Fruit fly (Drosophila melanogaster) whole organism, pupa: ENCODE results near the gene CG46465.

ENCODE experiments used
- EcR ChIP-seq: fragments of 200-800 bp; sonication (Bioruptor generic); optimal IDR thresholded peaks from 3 replicates; lab custom pipeline; 2019; ENCODE audit warnings: missing biosample characterization, missing genetic modification characterization, mild to moderate bottlenecking, moderate library complexity, missing genetic modification reagents
- Pif1B ChIP-seq: fragments of 200-800 bp; sonication (Bioruptor generic); optimal IDR thresholded peaks from 3 replicates; lab custom pipeline; 2016; ENCODE audit warnings: missing biosample characterization, missing genetic modification characterization

DNA sequence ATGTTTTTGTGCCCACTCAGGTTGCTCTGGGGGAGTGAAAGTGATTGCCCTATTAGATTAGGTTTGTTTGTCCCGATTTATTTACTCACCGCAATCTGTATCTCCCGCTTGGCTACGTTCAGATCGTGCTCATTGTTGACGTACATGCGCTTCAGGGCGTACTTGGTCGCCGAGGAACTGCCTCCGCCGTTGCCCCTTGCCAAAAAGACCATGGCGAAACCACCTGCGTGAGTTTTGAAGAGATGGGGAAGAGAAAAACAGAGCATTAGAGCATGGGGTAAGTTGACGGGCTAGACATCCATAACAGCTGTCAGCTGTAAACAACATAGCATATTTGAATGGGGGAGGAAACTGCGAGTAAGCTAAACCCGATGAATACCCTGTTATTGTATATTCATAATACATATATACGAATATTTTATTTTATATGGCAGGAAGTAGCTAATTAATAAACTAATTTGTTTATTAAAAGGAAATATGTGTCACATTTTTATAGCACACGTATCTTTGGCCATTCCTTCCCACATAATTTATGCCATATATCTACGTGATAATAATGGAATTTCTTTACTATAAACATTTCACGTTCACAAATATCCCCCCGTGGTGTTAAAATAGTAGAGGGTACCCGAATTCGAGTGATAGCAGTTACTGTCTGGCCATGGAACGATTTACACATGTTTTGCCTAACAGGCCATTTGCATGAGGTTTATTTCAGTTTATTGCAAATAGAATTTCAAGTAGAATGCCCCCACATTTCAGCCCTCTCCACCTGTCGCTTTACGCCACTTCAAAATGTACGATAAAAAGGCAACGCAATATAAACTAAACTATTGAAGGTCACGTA is 26.7 kb upstream of the CG46465 start:
- no peak for TF ChIP-seq EcR (GFP tag; lab: Kevin White, UChicago)
- no peak for TF ChIP-seq Pif1B (GFP tag; lab: Kevin White, UChicago)
